Fruit fly (Drosophila melanogaster) whole organism, embryonic: ENCODE measurements around the gene CG2854.

Experiments used
- Atf3 ChIP-seq: fragments of 200-800 bp; sonication (Bioruptor generic); optimal IDR thresholded peaks from 3 replicates; lab custom pipeline; 2016; ENCODE audit warnings: missing biosample characterization, missing genetic modification characterization
- CG10654 ChIP-seq: fragments of 200-800 bp; sonication (Bioruptor generic); optimal IDR thresholded peaks from 2 replicates; lab custom pipeline; 2016; ENCODE audit warnings: missing biosample characterization, missing genetic modification characterization
- CG11504 ChIP-seq: fragments of 200-800 bp; sonication (Bioruptor generic); optimal IDR thresholded peaks from 3 replicates; lab custom pipeline; 2019; ENCODE audit warnings: missing biosample characterization, mild to moderate bottlenecking, missing genetic modification characterization, moderate library complexity
- CG12942 ChIP-seq: fragments of 200-800 bp; sonication (Bioruptor generic); optimal IDR thresholded peaks from 3 replicates; lab custom pipeline; 2016; ENCODE audit warnings: missing biosample characterization, missing genetic modification characterization
- CG13424 ChIP-seq: fragments of 200-800 bp; sonication (Bioruptor generic); optimal IDR thresholded peaks from 2 replicates; lab custom pipeline; 2019; ENCODE audit warnings: missing biosample characterization, mild to moderate bottlenecking, missing genetic modification characterization, moderate library complexity
- CG14050 ChIP-seq: fragments of 200-800 bp; sonication (Bioruptor generic); IDR thresholded peaks from 3 replicates; pipeline ENCODE4 v1.3.6; 2022; ENCODE audit warnings: missing biosample characterization, missing genetic modification characterization
- CG14860 ChIP-seq: fragments of 200-800 bp; sonication (Bioruptor generic); IDR thresholded peaks from 3 replicates; pipeline ENCODE4 v1.3.6; 2022; ENCODE audit warnings: missing biosample characterization, missing genetic modification characterization; ENCODE audit not compliant: partially characterized antibody
- CG15479 ChIP-seq: fragments of 200-800 bp; sonication (Bioruptor generic); optimal IDR thresholded peaks from 3 replicates; lab custom pipeline; 2019; ENCODE audit warnings: missing biosample characterization, mild to moderate bottlenecking, missing genetic modification characterization, moderate library complexity
- CG1603 ChIP-seq: fragments of 200-800 bp; sonication (Bioruptor generic); optimal IDR thresholded peaks from 2 replicates; lab custom pipeline; 2019; ENCODE audit warnings: missing biosample characterization, mild to moderate bottlenecking, missing genetic modification characterization, moderate library complexity
- CG16779 ChIP-seq: fragments of 200-800 bp; sonication (Bioruptor generic); IDR thresholded peaks from 2 replicates; pipeline ENCODE4 v1.3.6; 2022; ENCODE audit warnings: missing biosample characterization, missing genetic modification characterization
- CG18011 ChIP-seq: fragments of 200-800 bp; sonication (Bioruptor generic); optimal IDR thresholded peaks from 2 replicates; lab custom pipeline; 2017; ENCODE audit warnings: missing biosample characterization, missing genetic modification characterization, mild to moderate bottlenecking, moderate library complexity, missing genotype
- CG18476 ChIP-seq: fragments of 200-800 bp; sonication (Bioruptor generic); optimal IDR thresholded peaks from 2 replicates; lab custom pipeline; 2016; ENCODE audit warnings: missing biosample characterization, mild to moderate bottlenecking, missing genetic modification characterization
- CG2120 ChIP-seq: fragments of 200-800 bp; sonication (Bioruptor generic); optimal IDR thresholded peaks from 3 replicates; lab custom pipeline; 2016; ENCODE audit warnings: missing biosample characterization, missing genetic modification characterization
- CG3838 ChIP-seq: fragments of 200-800 bp; sonication (Bioruptor generic); optimal IDR thresholded peaks from 3 replicates; lab custom pipeline; 2016; ENCODE audit warnings: missing biosample characterization, missing genetic modification characterization
- CG42726 ChIP-seq: fragments of 200-800 bp; sonication (Bioruptor generic); IDR thresholded peaks from 2 replicates; pipeline ENCODE4 v1.3.6; 2022; ENCODE audit warnings: missing biosample characterization, missing genetic modification characterization; ENCODE audit not compliant: partially characterized antibody
- CG4360 ChIP-seq: fragments of 200-800 bp; sonication (Bioruptor generic); IDR thresholded peaks from 2 replicates; pipeline ENCODE4 v1.3.6; 2022; ENCODE audit warnings: missing biosample characterization, missing genetic modification characterization
- CG6689 ChIP-seq: fragments of 200-800 bp; sonication (Bioruptor generic); IDR thresholded peaks from 2 replicates; pipeline ENCODE4 v1.3.6; 2022; ENCODE audit warnings: missing biosample characterization, missing genetic modification characterization
- CG6765 ChIP-seq: fragments of 200-800 bp; sonication (Bioruptor generic); optimal IDR thresholded peaks from 3 replicates; lab custom pipeline; 2017; ENCODE audit warnings: missing biosample characterization, mild to moderate bottlenecking, missing genetic modification characterization
- CG6791 ChIP-seq: fragments of 200-800 bp; sonication (Bioruptor generic); IDR thresholded peaks from 3 replicates; pipeline ENCODE4 v1.3.6; 2022; ENCODE audit warnings: missing biosample characterization, missing genetic modification characterization; ENCODE audit not compliant: partially characterized antibody
- CG7556 ChIP-seq: fragments of 200-800 bp; sonication (Bioruptor generic); optimal IDR thresholded peaks from 2 replicates; lab custom pipeline; 2017; ENCODE audit warnings: missing biosample characterization, mild to moderate bottlenecking, missing genetic modification characterization
- CG8924 ChIP-seq: fragments of 200-800 bp; optimal IDR thresholded peaks from 3 replicates; lab custom pipeline; 2019; ENCODE audit warnings: missing biosample characterization, mild to moderate bottlenecking, missing genetic modification characterization, moderate library complexity
- CG9215 ChIP-seq: fragments of 200-800 bp; sonication (Bioruptor generic); IDR thresholded peaks from 2 replicates; pipeline ENCODE4 v1.3.6; 2022; ENCODE audit warnings: missing biosample characterization, missing genetic modification characterization
- CG9817 ChIP-seq: fragments of 200-800 bp; sonication (Bioruptor generic); optimal IDR thresholded peaks from 2 replicates; lab custom pipeline; 2018; ENCODE audit warnings: missing biosample characterization, mild to moderate bottlenecking, missing genetic modification characterization, moderate library complexity
- Camta ChIP-seq: fragments of 200-800 bp; sonication (Bioruptor generic); optimal IDR thresholded peaks from 2 replicates; lab custom pipeline; 2016; ENCODE audit warnings: missing biosample characterization, missing genetic modification characterization
- Fer3 ChIP-seq: fragments of 200-800 bp; sonication (Bioruptor generic); optimal IDR thresholded peaks from 2 replicates; lab custom pipeline; 2018; ENCODE audit warnings: missing biosample characterization, mild to moderate bottlenecking, missing genetic modification characterization, moderate library complexity
- Hr78 ChIP-seq, 2 experiments: fragments of 200-800 bp in 1 of 2; fragments of >200 bp in 1 of 2; sonication (Bioruptor generic) in 1 of 2; optimal IDR thresholded peaks; 2 replicates each; lab custom pipeline; 2017 to 2019; ENCODE audit warnings: missing biosample characterization in 2 of 2, missing genetic modification characterization in 2 of 2, mild to moderate bottlenecking in 1 of 2, moderate library complexity in 1 of 2
- Optix ChIP-seq: fragments of 200-800 bp; sonication (Bioruptor generic); IDR thresholded peaks from 3 replicates; pipeline ENCODE4 v1.3.6; 2022; ENCODE audit warnings: missing biosample characterization, missing genetic modification characterization
- Pdp1 ChIP-seq, 2 experiments: fragments of 200-800 bp; sonication (Bioruptor generic); optimal IDR thresholded peaks; 3 replicates each; lab custom pipeline; 2016; ENCODE audit warnings: missing biosample characterization in 2 of 2, missing genetic modification characterization in 2 of 2, mild to moderate bottlenecking in 1 of 2, moderate library complexity in 1 of 2
- Ssrp ChIP-seq: fragments of 200-800 bp; sonication (Bioruptor generic); optimal IDR thresholded peaks from 2 replicates; lab custom pipeline; 2018; ENCODE audit warnings: missing biosample characterization, mild to moderate bottlenecking, missing genetic modification characterization, moderate library complexity
- bigmax ChIP-seq: fragments of 200-800 bp; sonication (Bioruptor generic); optimal IDR thresholded peaks from 2 replicates; lab custom pipeline; 2018; ENCODE audit warnings: missing biosample characterization, mild to moderate bottlenecking, missing genetic modification characterization
- ci ChIP-seq: fragments of 200-800 bp; sonication (Bioruptor generic); IDR thresholded peaks from 3 replicates; pipeline ENCODE4 v1.3.6; 2022; ENCODE audit warnings: missing biosample characterization, missing genetic modification characterization
- corto ChIP-seq: fragments of 200-800 bp; sonication (Bioruptor generic); optimal IDR thresholded peaks from 2 replicates; lab custom pipeline; 2016; ENCODE audit warnings: missing biosample characterization, mild to moderate bottlenecking, missing genetic modification characterization, moderate library complexity
- crc ChIP-seq: fragments of 200-800 bp; sonication (Bioruptor generic); optimal IDR thresholded peaks from 2 replicates; lab custom pipeline; 2016; ENCODE audit warnings: missing biosample characterization, missing genetic modification characterization
- crp ChIP-seq, 2 experiments: fragments of 200-800 bp; sonication (Bioruptor generic); optimal IDR thresholded peaks; 2 replicates in 1 of 2; 3 replicates in 1 of 2; lab custom pipeline; 2017; ENCODE audit warnings: missing biosample characterization in 2 of 2, missing genetic modification characterization in 2 of 2, mild to moderate bottlenecking in 1 of 2, moderate library complexity in 1 of 2
- disco-r ChIP-seq: fragments of 200-800 bp; sonication (Bioruptor generic); optimal IDR thresholded peaks from 2 replicates; lab custom pipeline; 2016; ENCODE audit warnings: missing biosample characterization, missing genetic modification characterization
- fu2 ChIP-seq: fragments of 200-800 bp; sonication (Bioruptor generic); optimal IDR thresholded peaks from 2 replicates; lab custom pipeline; 2016; ENCODE audit warnings: missing biosample characterization, missing genetic modification characterization
- gcm ChIP-seq: fragments of 200-800 bp; sonication (Bioruptor generic); optimal IDR thresholded peaks from 2 replicates; lab custom pipeline; 2019; ENCODE audit warnings: missing biosample characterization, mild to moderate bottlenecking, missing genetic modification characterization, moderate library complexity
- gem ChIP-seq: fragments of 200-800 bp; sonication (Bioruptor generic); optimal IDR thresholded peaks from 2 replicates; lab custom pipeline; 2019; ENCODE audit warnings: missing biosample characterization, mild to moderate bottlenecking, missing genetic modification characterization, moderate library complexity
- grn ChIP-seq: fragments of 200-800 bp; sonication (Bioruptor generic); optimal IDR thresholded peaks from 3 replicates; lab custom pipeline; 2017; ENCODE audit warnings: missing biosample characterization, missing genetic modification characterization
- h ChIP-seq: fragments of >200 bp; optimal IDR thresholded peaks from 2 replicates; lab custom pipeline; 2017
- pum ChIP-seq: fragments of 200-800 bp; sonication (Bioruptor generic); optimal IDR thresholded peaks from 2 replicates; lab custom pipeline; 2016; ENCODE audit warnings: missing biosample characterization, missing genetic modification characterization
- pzg ChIP-seq: fragments of 200-800 bp; sonication (Bioruptor generic); optimal IDR thresholded peaks from 3 replicates; lab custom pipeline; 2018; ENCODE audit warnings: missing biosample characterization, mild to moderate bottlenecking, missing genetic modification characterization, moderate library complexity
- sens ChIP-seq: fragments of 200-800 bp; sonication (Bioruptor generic); peaks from one replicate; lab custom pipeline; 2016; ENCODE audit warnings: missing biosample characterization, missing genetic modification characterization
- sr ChIP-seq: fragments of 200-800 bp; sonication (Bioruptor generic); IDR thresholded peaks from 3 replicates; pipeline ENCODE4 v1.3.6; 2022; ENCODE audit warnings: missing biosample characterization, missing genetic modification characterization
- stwl ChIP-seq: fragments of 200-800 bp; sonication (Bioruptor generic); optimal IDR thresholded peaks from 3 replicates; lab custom pipeline; 2018; ENCODE audit warnings: missing biosample characterization, mild to moderate bottlenecking, missing genetic modification characterization, moderate library complexity
- tgo ChIP-seq: fragments of 200-800 bp; sonication (Bioruptor generic); IDR thresholded peaks from 3 replicates; pipeline ENCODE4 v1.3.6; 2022; ENCODE audit warnings: missing biosample characterization, missing genetic modification characterization
- tin ChIP-seq: fragments of 200-800 bp; sonication (Bioruptor generic); optimal IDR thresholded peaks from 3 replicates; lab custom pipeline; 2016; ENCODE audit warnings: missing biosample characterization, missing genetic modification characterization
- zf30C ChIP-seq: fragments of 200-800 bp; sonication (Bioruptor generic); optimal IDR thresholded peaks from 3 replicates; lab custom pipeline; 2018; ENCODE audit warnings: missing biosample characterization, mild to moderate bottlenecking, missing genetic modification characterization

CG2854 gene

DNA sequence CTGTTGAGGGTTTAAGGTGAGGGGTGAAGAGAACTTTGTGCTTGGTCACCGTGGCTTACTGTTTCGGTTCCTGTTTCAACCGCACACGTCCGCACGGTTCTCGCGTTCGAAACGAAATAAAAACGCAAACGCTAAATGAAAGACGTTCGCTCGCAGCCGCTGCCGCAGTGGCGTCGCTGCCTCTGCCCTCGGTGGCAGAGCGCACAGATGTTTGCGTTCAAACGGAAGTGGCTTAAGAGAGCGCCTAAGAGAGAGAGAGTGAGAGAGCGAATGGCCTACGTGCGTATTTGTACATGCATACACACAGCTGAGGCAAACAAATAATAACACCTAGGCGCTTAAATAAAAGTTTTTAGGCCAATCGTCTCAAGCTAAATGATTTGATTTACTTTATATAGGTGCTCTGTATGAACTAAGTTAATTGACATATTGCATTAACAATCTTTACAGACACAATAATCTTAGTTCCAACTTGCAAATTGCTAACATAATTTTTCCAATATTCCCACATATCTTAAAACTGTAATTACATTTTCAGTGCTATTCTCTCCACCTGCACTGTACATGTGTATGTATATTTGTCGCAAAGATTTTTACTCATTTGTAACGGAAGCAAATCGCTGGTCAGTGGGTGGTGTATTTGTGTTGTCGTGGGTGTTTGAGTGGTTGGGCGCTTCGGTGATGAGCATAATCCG, 33.5 kb upstream of the CG2854 start, which contains the start of gene CG2865 (continued):
- TF ChIP-seq Hr78 (GFP tag; optimal IDR thresholded peaks at IDR 0.05; lab: Kevin White, UChicago) (peak in 1 of 2 experiments; percentile 89), h (lab: Kevin White, UChicago) (no peak), grn (peak; percentile 66), CG9817 (peak; percentile 93), gcm (GFP tag; lab: Kevin White, UChicago) (peak; percentile 96), crp (GFP tag; optimal IDR thresholded peaks at IDR 0.05; lab: Kevin White, UChicago) (peak in 1 of 2 experiments; percentile 66), CG14860 (GFP tag; lab: Robert Waterston, UW) (no peak), CG10654 (GFP tag; lab: Kevin White, UChicago) (peak; percentile 81), CG6689 (GFP tag; lab: Robert Waterston, UW) (peak; percentile 91), CG42726 (peak; percentile 57; the same call in 1 of the 2 replicates), CG18011 (GFP tag; lab: Kevin White, UChicago) (peak; percentile 80), CG18476 (GFP tag; lab: Kevin White, UChicago) (peak; percentile 84), tgo (peak; percentile 92), CG7556 (GFP tag; lab: Kevin White, UChicago) (peak; percentile 97), CG1603 (peak; percentile 88), fu2 (GFP tag; lab: Kevin White, UChicago) (peak; percentile 79), Pdp1 (GFP tag; optimal IDR thresholded peaks at IDR 0.05; lab: Kevin White, UChicago) (peak; percentile 90 to 93), ci (GFP tag; lab: Robert Waterston, UW) (peak; percentile 87), CG11504 (tag; lab: Kevin White, UChicago) (peak; percentile 96), CG14050 (peak; percentile 78), tin (peak; percentile 87), CG13424 (tag; lab: Kevin White, UChicago) (peak; percentile 98), disco-r (GFP tag; lab: Kevin White, UChicago) (peak; percentile 93), Camta (GFP tag; lab: Kevin White, UChicago) (peak; percentile 92), CG8924 (tag; lab: Kevin White, UChicago) (peak; percentile 98), CG9215 (GFP tag; lab: Robert Waterston, UW) (peak; percentile 86), bigmax (GFP tag; lab: Kevin White, UChicago) (no peak), sr (GFP tag; lab: Robert Waterston, UW) (peak; percentile 93), sens (GFP tag; lab: Kevin White, UChicago) (peak; percentile 99), CG3838 (GFP tag; lab: Kevin White, UChicago) (peak; percentile 45), CG2120 (GFP tag; lab: Kevin White, UChicago) (peak; percentile 96), Optix (GFP tag; lab: Robert Waterston, UW) (0 out of 3 replicates have a peak, but pooled peaks have one; percentile 54), zf30C (peak; percentile 36), CG4360 (peak; percentile 48), CG16779 (GFP tag; lab: Robert Waterston, UW) (peak; percentile 39; the same call in 1 of the 2 replicates), pum (GFP tag; lab: Kevin White, UChicago) (peak; percentile 92), gem (tag; lab: Kevin White, UChicago) (peak; percentile 97), CG6791 (GFP tag; lab: Robert Waterston, UW) (peak; percentile 23; the same call in 1 of the 3 replicates), CG12942 (GFP tag; lab: Kevin White, UChicago) (peak; percentile 76), corto (GFP tag; lab: Kevin White, UChicago) (peak; percentile 84), crc (GFP tag; lab: Kevin White, UChicago) (peak; percentile 88), CG15479 (peak; percentile 77), CG6765 (GFP tag; lab: Kevin White, UChicago) (peak; percentile 95), Fer3 (peak; percentile 96), pzg (GFP tag; lab: Kevin White, UChicago) (peak; percentile 6), Ssrp (peak; percentile 91), stwl (tag; lab: Kevin White, UChicago) (peak; percentile 14), Atf3 (GFP tag; lab: Kevin White, UChicago) (peak; percentile 77)
